Worm (Caenorhabditis elegans) whole organism, mixed stage, embryonic: Measurements from ENCODE around the gene srx-112.

ENCODE experiments used
- bed-3 ChIP-seq: fragments of 200-800 bp; sonication (Bioruptor generic); optimal IDR thresholded peaks from 3 replicates; lab custom pipeline; 2018; ENCODE audit warnings: mild to moderate bottlenecking, missing genetic modification characterization, moderate library complexity, missing compliant biosample characterization
- nhr-28 ChIP-seq: fragments of 150-350 bp; optimal IDR thresholded peaks from 2 replicates; lab custom pipeline; 2014; ENCODE audit warnings: missing biosample characterization, missing genetic modification characterization
- pha-4 ChIP-seq: fragments of 150-350 bp; optimal IDR thresholded peaks from 2 replicates; lab custom pipeline; 2018; ENCODE audit warnings: missing biosample characterization, missing genetic modification reagents, missing genetic modification characterization
- unc-39 ChIP-seq: fragments of 150-350 bp; optimal IDR thresholded peaks from 2 replicates; lab custom pipeline; 2014; ENCODE audit warnings: missing biosample characterization, missing genetic modification characterization
- zip-8 ChIP-seq: fragments of 150-350 bp; optimal IDR thresholded peaks from 2 replicates; lab custom pipeline; 2014; ENCODE audit warnings: missing biosample characterization, missing genetic modification characterization

DNA sequence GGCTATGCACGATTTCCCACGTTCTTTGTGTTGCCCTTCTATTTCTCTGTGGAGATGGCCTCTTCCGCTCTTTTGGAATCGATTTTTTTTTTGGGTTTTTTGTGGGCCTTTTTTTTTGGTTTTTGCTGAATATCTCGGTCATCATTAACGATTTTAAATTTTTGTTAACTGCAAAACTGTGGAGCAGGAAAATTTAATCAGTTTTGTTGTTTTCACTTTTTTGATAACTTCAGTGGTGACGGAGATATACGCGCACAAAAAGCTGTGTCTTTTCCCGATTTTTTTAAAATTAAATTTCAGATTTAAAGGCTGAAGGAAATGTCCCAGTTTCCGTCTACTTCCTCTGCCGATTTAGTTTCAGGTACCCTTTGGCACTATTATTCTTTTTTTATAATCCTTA is 20.9 kb upstream of the srx-112 start, which contains the start of gene T24E12.1:
- no peak for TF ChIP-seq zip-8 (tag; lab: Kevin White, UChicago)
- no peak for TF ChIP-seq nhr-28 (tag; lab: Kevin White, UChicago)
- no peak for TF ChIP-seq pha-4 (tag; lab: Kevin White, UChicago)
- no peak for TF ChIP-seq unc-39 (tag; lab: Kevin White, UChicago)
- no peak for TF ChIP-seq bed-3 (GFP tag; lab: Kevin White, UChicago)
